Worm (Caenorhabditis elegans) whole organism, early embryonic: ENCODE data around the gene mix-1.

Experiments used
- F13C5.2 ChIP-seq: sonication (generic microtip); optimal IDR thresholded peaks from 2 replicates; lab custom pipeline; 2017; ENCODE audit warnings: mild to moderate bottlenecking, missing genetic modification characterization, inconsistent platforms, missing compliant biosample characterization
- aly-1 ChIP-seq: sonication (generic microtip); optimal IDR thresholded peaks from 2 replicates; lab custom pipeline; 2016; ENCODE audit warnings: missing genetic modification characterization, missing compliant biosample characterization
- ama-1 ChIP-seq: fragments of 150-350 bp; optimal IDR thresholded peaks from 2 replicates; lab custom pipeline; 2014
- ceh-13 ChIP-seq: fragments of 200-800 bp; sonication (Bioruptor generic); optimal IDR thresholded peaks from 2 replicates; lab custom pipeline; 2018; ENCODE audit warnings: mild to moderate bottlenecking, missing genetic modification characterization, missing compliant biosample characterization
- ets-7 ChIP-seq: sonication (generic microtip); optimal IDR thresholded peaks from 2 replicates; lab custom pipeline; 2016; ENCODE audit warnings: missing genotype, missing genetic modification characterization, missing compliant biosample characterization
- flt-1 ChIP-seq: fragments of 200-800 bp; sonication (Bioruptor generic); IDR thresholded peaks from 2 replicates; pipeline ENCODE4 v1.3.6; 2022; ENCODE audit warnings: missing genetic modification characterization, missing compliant biosample characterization
- hmbx-1 ChIP-seq: sonication (generic microtip); optimal IDR thresholded peaks from 2 replicates; lab custom pipeline; 2016; ENCODE audit warnings: mild to moderate bottlenecking, missing genetic modification characterization, missing compliant biosample characterization
- hmg-4 ChIP-seq: fragments of 200-800 bp; sonication (Bioruptor generic); optimal IDR thresholded peaks from 2 replicates; lab custom pipeline; 2018; ENCODE audit warnings: mild to moderate bottlenecking, missing genetic modification characterization, missing compliant biosample characterization
- hnd-1 ChIP-seq: sonication (generic microtip); optimal IDR thresholded peaks from 2 replicates; lab custom pipeline; 2016; ENCODE audit warnings: missing genetic modification characterization, missing compliant biosample characterization
- pes-1 ChIP-seq: fragments of 200-800 bp; sonication (Bioruptor generic); IDR thresholded peaks from 2 replicates; pipeline ENCODE4 v1.3.6; 2022; ENCODE audit warnings: missing genetic modification reagents, missing genetic modification characterization, missing compliant biosample characterization
- scrt-1 ChIP-seq: fragments of 200-800 bp; sonication (Bioruptor generic); IDR thresholded peaks from 2 replicates; pipeline ENCODE4 v1.3.6; 2022; ENCODE audit warnings: missing genetic modification characterization, missing compliant biosample characterization
- sea-1 ChIP-seq: fragments of 200-800 bp; sonication (Bioruptor generic); conservative IDR thresholded peaks from 2 replicates; pipeline ENCODE4 v1.3.6; 2022; ENCODE audit warnings: missing genetic modification characterization, missing compliant biosample characterization
- tbx-37 ChIP-seq: fragments of 200-800 bp; sonication (Bioruptor generic); conservative IDR thresholded peaks from 2 replicates; pipeline ENCODE4 v1.3.6; 2022; ENCODE audit warnings: missing genetic modification reagents, missing genetic modification characterization, missing compliant biosample characterization
- tra-4 ChIP-seq: sonication (generic microtip); optimal IDR thresholded peaks from 2 replicates; lab custom pipeline; 2017; ENCODE audit warnings: missing genetic modification characterization, missing compliant biosample characterization

ce11 chrII:10885250-10885649 lies 61.2 kb downstream of the mix-1 start:
- no peak for TF ChIP-seq ceh-13 (GFP tag; lab: Kevin White, UChicago)
- no peak for TF ChIP-seq aly-1 (tag; lab: Kevin White, UChicago)
- no peak for TF ChIP-seq tra-4 (tag; lab: Kevin White, UChicago)
- no peak for TF ChIP-seq hmbx-1 (tag; lab: Kevin White, UChicago)
- TF ChIP-seq ama-1 (lab: Kevin White, UChicago), result no peak
- TF ChIP-seq scrt-1 (GFP tag; lab: Robert Waterston, UW), result no peak
- no peak for TF ChIP-seq hnd-1
- no peak for TF ChIP-seq flt-1
- TF ChIP-seq hmg-4 (GFP tag; lab: Kevin White, UChicago), result no peak
- no peak for TF ChIP-seq sea-1 (GFP tag; lab: Robert Waterston, UW)
- no peak for TF ChIP-seq pes-1 (GFP tag; lab: Robert Waterston, UW)
- TF ChIP-seq F13C5.2 (tag; lab: Kevin White, UChicago), result no peak
- TF ChIP-seq tbx-37 (GFP tag; lab: Robert Waterston, UW), result no peak
- no peak for TF ChIP-seq ets-7 (tag; lab: Kevin White, UChicago)
